Worm (Caenorhabditis elegans): Measurements from ENCODE around the gene T23F2.2.

DNA sequence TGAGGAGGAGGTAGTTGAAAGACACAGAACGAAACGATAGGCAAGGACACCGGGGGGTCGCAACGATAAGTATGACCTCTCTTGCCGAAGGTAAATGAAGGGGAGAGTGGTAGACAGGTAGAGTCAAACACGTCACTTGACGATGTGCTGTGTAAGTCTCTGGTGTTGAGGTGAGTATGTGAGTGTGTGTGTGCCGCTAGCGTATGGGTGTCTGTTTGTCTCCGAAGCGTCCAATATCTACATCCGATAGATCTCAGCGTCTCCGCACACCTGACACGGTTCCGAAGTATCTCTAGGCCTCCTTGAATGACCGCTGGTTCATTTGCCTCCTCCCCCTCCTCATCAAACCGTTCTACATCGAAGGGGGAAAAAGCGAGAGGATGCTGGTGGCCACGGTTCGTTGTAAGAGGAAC lies 29.9 kb downstream of the T23F2.2 start:
- TF ChIP-seq lin-13 (GFP tag; optimal IDR thresholded peaks at IDR 0.05) (peak; percentile 25), nhr-25 (tag; optimal IDR thresholded peaks at IDR 0.05) (peak; percentile 87), unc-39 (tag; optimal IDR thresholded peaks at IDR 0.05) (no peak), C34F6.9 (tag; optimal IDR thresholded peaks at IDR 0.05) (peak; percentile 62)
